Worm (Caenorhabditis elegans) whole organism, young adult: ENCODE data around the gene clp-10.

ENCODE experiments used
- B0019.2 ChIP-seq: fragments of 200-800 bp; sonication (Bioruptor generic); conservative IDR thresholded peaks from 2 replicates; pipeline ENCODE4 v1.3.6; 2022; ENCODE audit warnings: missing genetic modification reagents, missing genetic modification characterization, missing compliant biosample characterization
- B0336.3 ChIP-seq: fragments of 200-800 bp; sonication (Bioruptor generic); IDR thresholded peaks from 2 replicates; pipeline ENCODE4 v1.3.6; 2022; ENCODE audit warnings: missing genetic modification characterization, missing compliant biosample characterization
- C06A6.2 ChIP-seq: fragments of 200-800 bp; sonication (Bioruptor generic); conservative IDR thresholded peaks from 2 replicates; pipeline ENCODE4 v1.3.6; 2022; ENCODE audit warnings: missing genetic modification characterization, missing compliant biosample characterization
- F22D6.2 ChIP-seq: sonication (generic microtip); optimal IDR thresholded peaks from 2 replicates; lab custom pipeline; 2016; ENCODE audit warnings: mild to moderate bottlenecking, missing genetic modification characterization, missing compliant biosample characterization
- F49E8.2 ChIP-seq: sonication (generic microtip); optimal IDR thresholded peaks from 3 replicates; lab custom pipeline; 2017; ENCODE audit warnings: missing genetic modification characterization, mild to moderate bottlenecking, missing compliant biosample characterization, antibody characterized with exemption, moderate library complexity; ENCODE audit not compliant: insufficient read depth
- F52B5.7 ChIP-seq: sonication (generic microtip); optimal IDR thresholded peaks from 2 replicates; lab custom pipeline; 2016; ENCODE audit warnings: mild to moderate bottlenecking, missing genetic modification characterization, missing compliant biosample characterization
- K11D2.4 ChIP-seq: fragments of 200-800 bp; sonication (Bioruptor generic); IDR thresholded peaks from 2 replicates; pipeline ENCODE4 v1.3.6; 2022; ENCODE audit warnings: missing genetic modification reagents, missing genetic modification characterization, missing compliant biosample characterization
- T26A5.8 ChIP-seq: sonication (generic microtip); optimal IDR thresholded peaks from 2 replicates; lab custom pipeline; 2016; ENCODE audit warnings: missing genetic modification characterization, missing compliant biosample characterization
- Y53F4B.3 ChIP-seq: fragments of 200-800 bp; sonication (Bioruptor generic); IDR thresholded peaks from 2 replicates; pipeline ENCODE4 v1.3.6; 2022; ENCODE audit warnings: missing genetic modification reagents, missing genetic modification characterization, missing compliant biosample characterization
- ama-1 ChIP-seq, 3 experiments: fragments of 150-350 bp in 1 of 3; sonication (generic microtip) in 2 of 3; optimal IDR thresholded peaks; 2 replicates each; lab custom pipeline; 2014 to 2018; ENCODE audit warnings: missing biosample characterization in 2 of 3, missing genetic modification characterization in 2 of 3, missing genetic modification reagents in 2 of 3
- attf-6 ChIP-seq: fragments of 200-800 bp; sonication (Bioruptor generic); IDR thresholded peaks from 2 replicates; pipeline ENCODE4 v1.3.6; 2022; ENCODE audit warnings: missing genetic modification reagents, missing genetic modification characterization, missing compliant biosample characterization
- cebp-1 ChIP-seq, 2 experiments: fragments of 200-800 bp in 1 of 2; sonication (Bioruptor generic) in 1 of 2; sonication (generic microtip) in 1 of 2; IDR thresholded peaks in 1 of 2; optimal IDR thresholded peaks in 1 of 2; 2 replicates each; pipeline versions ENCODE4 v1.3.6 to Lab custom; 2017 to 2022; ENCODE audit warnings: missing compliant biosample characterization in 2 of 2, missing genetic modification characterization in 2 of 2, mild to moderate bottlenecking in 1 of 2, missing genetic modification reagents in 1 of 2, moderate library complexity in 1 of 2
- ceh-58 ChIP-seq: fragments of 200-800 bp; sonication (Bioruptor generic); IDR thresholded peaks from 2 replicates; pipeline ENCODE4 v1.3.6; 2022; ENCODE audit warnings: missing genetic modification characterization, missing compliant biosample characterization
- dpff-1 ChIP-seq: sonication (generic microtip); optimal IDR thresholded peaks from 2 replicates; lab custom pipeline; 2017; ENCODE audit warnings: mild to moderate bottlenecking, missing genetic modification characterization, missing compliant biosample characterization
- egrh-3 ChIP-seq: fragments of 200-800 bp; sonication (Bioruptor generic); IDR thresholded peaks from 2 replicates; pipeline ENCODE4 v1.3.6; 2022; ENCODE audit warnings: missing genetic modification reagents, missing genetic modification characterization, missing compliant biosample characterization
- ekl-4 ChIP-seq: fragments of 200-800 bp; sonication (Bioruptor generic); IDR thresholded peaks from 2 replicates; pipeline ENCODE4 v1.3.6; 2022; ENCODE audit warnings: missing genetic modification reagents, missing genetic modification characterization, missing compliant biosample characterization
- fkh-3 ChIP-seq: sonication (generic microtip); optimal IDR thresholded peaks from 2 replicates; lab custom pipeline; 2016; ENCODE audit warnings: mild to moderate bottlenecking, missing genetic modification characterization, missing compliant biosample characterization
- gei-17 ChIP-seq: fragments of 200-800 bp; sonication (Bioruptor generic); optimal IDR thresholded peaks from 2 replicates; lab custom pipeline; 2018; ENCODE audit warnings: mild to moderate bottlenecking, missing genetic modification characterization, missing compliant biosample characterization
- hlh-12 ChIP-seq: sonication (generic microtip); optimal IDR thresholded peaks from 2 replicates; lab custom pipeline; 2016; ENCODE audit warnings: missing genetic modification characterization, missing compliant biosample characterization
- hlh-26 ChIP-seq: fragments of 200-800 bp; sonication (Bioruptor generic); conservative IDR thresholded peaks from 2 replicates; pipeline ENCODE4 v1.3.6; 2022; ENCODE audit warnings: missing genetic modification reagents, missing genetic modification characterization, missing compliant biosample characterization
- hmg-1.2 ChIP-seq: fragments of 200-800 bp; sonication (Bioruptor generic); IDR thresholded peaks from 2 replicates; pipeline ENCODE4 v1.3.6; 2022; ENCODE audit warnings: missing genetic modification reagents, missing genetic modification characterization, missing compliant biosample characterization
- hrde-1 ChIP-seq: sonication (generic microtip); optimal IDR thresholded peaks from 2 replicates; lab custom pipeline; 2016; ENCODE audit warnings: missing genetic modification characterization, mild to moderate bottlenecking, missing compliant biosample characterization, moderate library complexity, missing genotype, missing genetic modification reagents, borderline replicate concordance
- hsf-1 ChIP-seq: fragments of 200-800 bp; sonication (Bioruptor generic); IDR thresholded peaks from 2 replicates; pipeline ENCODE4 v1.3.6; 2022; ENCODE audit warnings: missing genetic modification reagents, missing genetic modification characterization, missing compliant biosample characterization
- let-607 ChIP-seq, 2 experiments: fragments of 200-800 bp in 1 of 2; sonication (Bioruptor generic) in 1 of 2; sonication (generic microtip) in 1 of 2; optimal IDR thresholded peaks; 2 replicates each; lab custom pipeline; 2016 to 2018; ENCODE audit warnings: mild to moderate bottlenecking in 2 of 2, missing compliant biosample characterization in 2 of 2, missing genetic modification characterization in 2 of 2, moderate library complexity in 2 of 2, missing genotype in 1 of 2
- lin-26 ChIP-seq: fragments of 200-800 bp; sonication (Bioruptor generic); IDR thresholded peaks from 2 replicates; pipeline ENCODE4 v1.3.6; 2022; ENCODE audit warnings: missing genetic modification reagents, missing genetic modification characterization, missing compliant biosample characterization
- lin-35 ChIP-seq, 3 experiments: fragments of 150-350 bp in 2 of 3; sonication (generic microtip) in 1 of 3; optimal IDR thresholded peaks; 2 replicates each; lab custom pipeline; 2014 to 2018; ENCODE audit warnings: missing biosample characterization in 3 of 3, missing genetic modification characterization in 3 of 3, missing genetic modification reagents in 3 of 3
- lin-54 ChIP-seq: fragments of 200-800 bp; sonication (Bioruptor generic); optimal IDR thresholded peaks from 2 replicates; lab custom pipeline; 2018; ENCODE audit warnings: mild to moderate bottlenecking, missing genetic modification characterization, missing compliant biosample characterization
- lsl-1 ChIP-seq: fragments of 200-800 bp; sonication (Bioruptor generic); optimal IDR thresholded peaks from 2 replicates; lab custom pipeline; 2018; ENCODE audit warnings: mild to moderate bottlenecking, missing genetic modification characterization, moderate library complexity, missing compliant biosample characterization
- lsy-27 ChIP-seq: sonication (generic microtip); optimal IDR thresholded peaks from 2 replicates; lab custom pipeline; 2017; ENCODE audit warnings: missing genetic modification characterization, mild to moderate bottlenecking, missing compliant biosample characterization, antibody characterized with exemption, missing genotype, borderline replicate concordance; ENCODE audit not compliant: insufficient read depth
- madf-3 ChIP-seq: fragments of 200-800 bp; sonication (Bioruptor generic); IDR thresholded peaks from 2 replicates; pipeline ENCODE4 v1.3.6; 2022; ENCODE audit warnings: missing genetic modification reagents, missing genetic modification characterization, missing compliant biosample characterization
- madf-8 ChIP-seq: fragments of 200-800 bp; sonication (Bioruptor generic); conservative IDR thresholded peaks from 2 replicates; pipeline ENCODE4 v1.3.6; 2022; ENCODE audit warnings: missing genetic modification reagents, missing genetic modification characterization, missing compliant biosample characterization
- mes-4 ChIP-seq: sonication (generic microtip); optimal IDR thresholded peaks from 2 replicates; lab custom pipeline; 2016; ENCODE audit warnings: missing genotype, missing genetic modification characterization, missing compliant biosample characterization
- nfya-2 ChIP-seq: fragments of 200-800 bp; sonication (Bioruptor generic); IDR thresholded peaks from 2 replicates; pipeline ENCODE4 v1.3.6; 2022; ENCODE audit warnings: missing genetic modification reagents, missing genetic modification characterization, missing compliant biosample characterization
- nfyb-1 ChIP-seq: fragments of 200-800 bp; sonication (Bioruptor generic); IDR thresholded peaks from 2 replicates; pipeline ENCODE4 v1.3.6; 2022; ENCODE audit warnings: missing genetic modification reagents, missing genetic modification characterization, missing compliant biosample characterization
- nhr-27 ChIP-seq: fragments of 200-800 bp; sonication (Bioruptor generic); optimal IDR thresholded peaks from 2 replicates; lab custom pipeline; 2018; ENCODE audit warnings: mild to moderate bottlenecking, missing genetic modification characterization, moderate library complexity, missing compliant biosample characterization
- nhr-90 ChIP-seq: sonication (generic microtip); optimal IDR thresholded peaks from 2 replicates; lab custom pipeline; 2016; ENCODE audit warnings: missing genotype, mild to moderate bottlenecking, missing genetic modification characterization, missing compliant biosample characterization
- rcor-1 ChIP-seq: fragments of 200-800 bp; sonication (Bioruptor generic); IDR thresholded peaks from 2 replicates; pipeline ENCODE4 v1.3.6; 2022; ENCODE audit warnings: missing genetic modification reagents, missing genetic modification characterization, missing compliant biosample characterization
- sea-2 ChIP-seq: fragments of 200-800 bp; sonication (Bioruptor generic); IDR thresholded peaks from 2 replicates; pipeline ENCODE4 v1.3.6; 2022; ENCODE audit warnings: missing genetic modification characterization, missing compliant biosample characterization
- ztf-18 ChIP-seq: sonication (generic microtip); optimal IDR thresholded peaks from 2 replicates; lab custom pipeline; 2016; ENCODE audit warnings: missing genotype, mild to moderate bottlenecking, missing genetic modification characterization, missing compliant biosample characterization
- ztf-26 ChIP-seq: sonication (generic microtip); optimal IDR thresholded peaks from 2 replicates; lab custom pipeline; 2017; ENCODE audit warnings: missing genetic modification characterization, missing compliant biosample characterization

clp-10 gene

ce11 chrIII:67025-67424, 29.0 kb upstream of the clp-10 start (continued):
- TF ChIP-seq ekl-4 (GFP tag; lab: Robert Waterston, UW) (no peak), B0336.3 (GFP tag; lab: Robert Waterston, UW) (no peak)

ce11 chrIII:66160-66559, 28.1 kb upstream of the clp-10 start, which contains the start of gene pck-1:
Gene pck-1, minus strand, starts transcription at chrIII:66260.
- TF ChIP-seq F52B5.7 (tag; lab: Kevin White, UChicago) (no peak), dpff-1 (no peak), ama-1 (optimal IDR thresholded peaks at IDR 0.05; lab: Kevin White, UChicago) (peak; percentile 55), ama-1 (GFP tag; optimal IDR thresholded peaks at IDR 0.05; lab: Kevin White, UChicago) (no peak), nfyb-1 (GFP tag; lab: Robert Waterston, UW) (0 out of 2 replicates have a peak, but pooled peaks have one; percentile 16), F22D6.2 (tag; lab: Kevin White, UChicago) (no peak), cebp-1 (GFP tag; IDR thresholded peaks at IDR 0.05; lab: Robert Waterston, UW) (no peak), cebp-1 (tag; optimal IDR thresholded peaks at IDR 0.05; lab: Kevin White, UChicago) (no peak)
- TF ChIP-seq, all 124 proteins: peak for 2

- no peak for TF ChIP-seq nhr-27 (tag; lab: Kevin White, UChicago)
- no peak for TF ChIP-seq mes-4 (tag; lab: Kevin White, UChicago)
- TF ChIP-seq hlh-26 = no peak
- TF ChIP-seq T26A5.8 = no peak
- TF ChIP-seq lin-26 (GFP tag; lab: Robert Waterston, UW) = no peak
- no peak for TF ChIP-seq let-607 (tag; optimal IDR thresholded peaks at IDR 0.05; lab: Kevin White, UChicago)
- TF ChIP-seq ama-1 (optimal IDR thresholded peaks at IDR 0.05; lab: Kevin White, UChicago) = peak; percentile 36
- no peak for TF ChIP-seq ama-1 (GFP tag; optimal IDR thresholded peaks at IDR 0.05; lab: Kevin White, UChicago)
- no peak for TF ChIP-seq gei-17
- TF ChIP-seq F49E8.2 (tag; lab: Kevin White, UChicago) = no peak
- no peak for TF ChIP-seq lsy-27 (tag; lab: Kevin White, UChicago)
- TF ChIP-seq C06A6.2 (GFP tag; lab: Robert Waterston, UW) = no peak
- TF ChIP-seq hlh-12 (tag; lab: Kevin White, UChicago) = no peak
- no peak for TF ChIP-seq sea-2
- no peak for TF ChIP-seq ztf-18 (tag; lab: Kevin White, UChicago)
- peak; percentile 25 for TF ChIP-seq ztf-26 (tag; lab: Kevin White, UChicago)
- TF ChIP-seq lin-35 (GFP tag; optimal IDR thresholded peaks at IDR 0.05; lab: Kevin White, UChicago) = peak in 1 of 3 experiments; percentile 6
- TF ChIP-seq attf-6 (GFP tag; lab: Robert Waterston, UW) = no peak
- no peak for TF ChIP-seq K11D2.4 (GFP tag; lab: Robert Waterston, UW)
- no peak for TF ChIP-seq madf-3 (GFP tag; lab: Robert Waterston, UW)
- no peak for TF ChIP-seq hrde-1 (tag; lab: Kevin White, UChicago)
- TF ChIP-seq fkh-3 (tag; lab: Kevin White, UChicago) = no peak
- no peak for TF ChIP-seq madf-8 (GFP tag; lab: Robert Waterston, UW)
- TF ChIP-seq lin-54 (GFP tag; lab: Kevin White, UChicago) = no peak
Measured at ce11 chrIII:65626-65937, 27.6 kb upstream of the clp-10 start.

ce11 chrIII:64747-65625, 27.0 kb upstream of the clp-10 start:
- TF ChIP-seq hsf-1 (0 out of 2 replicates have a peak, but pooled peaks have one; percentile 16), nfyb-1 (GFP tag; lab: Robert Waterston, UW) (peak; percentile 67), fkh-3 (tag; lab: Kevin White, UChicago) (no peak), B0019.2 (GFP tag; lab: Robert Waterston, UW) (no peak), nfya-2 (GFP tag; lab: Robert Waterston, UW) (0 out of 2 replicates have a peak, but pooled peaks have one; percentile 23), nhr-90 (tag; lab: Kevin White, UChicago) (no peak), lsl-1 (GFP tag; lab: Kevin White, UChicago) (no peak), Y53F4B.3 (no peak), hrde-1 (tag; lab: Kevin White, UChicago) (no peak), sea-2 (no peak), dpff-1 (peak; percentile 13), rcor-1 (GFP tag; lab: Robert Waterston, UW) (no peak), hmg-1.2 (GFP tag; lab: Robert Waterston, UW) (peak; percentile 28; the same call in 1 of the 2 replicates), egrh-3 (0 out of 2 replicates have a peak, but pooled peaks have one; percentile 3), ceh-58 (no peak), ama-1 (optimal IDR thresholded peaks at IDR 0.05; lab: Kevin White, UChicago) (peak; percentile 11), ama-1 (GFP tag; optimal IDR thresholded peaks at IDR 0.05; lab: Kevin White, UChicago) (no peak)
